Fruit fly (Drosophila melanogaster) S2 (cell line): ENCODE measurements around the gene Naxd.

ENCODE experiments used
- CG8478 ChIP-seq: fragments of >200 bp; optimal IDR thresholded peaks from 2 replicates; lab custom pipeline; 2018
- CTCF ChIP-seq, 2 experiments: fragments of >200 bp; optimal IDR thresholded peaks; 2 replicates each; lab custom pipeline; 2018

Gene Naxd

dm6 chr3L:19073029-19073908 lies 24.2 kb downstream of the Naxd start:
- TF ChIP-seq CTCF (optimal IDR thresholded peaks at IDR 0.05; lab: Kevin White, UChicago): no peak
- no peak for TF ChIP-seq CG8478 (lab: Kevin White, UChicago)

- TF ChIP-seq CTCF (optimal IDR thresholded peaks at IDR 0.05; lab: Kevin White, UChicago): no peak
Observed at dm6 chr3L:19072177-19072603, 25.3 kb downstream of the Naxd start.

DNA sequence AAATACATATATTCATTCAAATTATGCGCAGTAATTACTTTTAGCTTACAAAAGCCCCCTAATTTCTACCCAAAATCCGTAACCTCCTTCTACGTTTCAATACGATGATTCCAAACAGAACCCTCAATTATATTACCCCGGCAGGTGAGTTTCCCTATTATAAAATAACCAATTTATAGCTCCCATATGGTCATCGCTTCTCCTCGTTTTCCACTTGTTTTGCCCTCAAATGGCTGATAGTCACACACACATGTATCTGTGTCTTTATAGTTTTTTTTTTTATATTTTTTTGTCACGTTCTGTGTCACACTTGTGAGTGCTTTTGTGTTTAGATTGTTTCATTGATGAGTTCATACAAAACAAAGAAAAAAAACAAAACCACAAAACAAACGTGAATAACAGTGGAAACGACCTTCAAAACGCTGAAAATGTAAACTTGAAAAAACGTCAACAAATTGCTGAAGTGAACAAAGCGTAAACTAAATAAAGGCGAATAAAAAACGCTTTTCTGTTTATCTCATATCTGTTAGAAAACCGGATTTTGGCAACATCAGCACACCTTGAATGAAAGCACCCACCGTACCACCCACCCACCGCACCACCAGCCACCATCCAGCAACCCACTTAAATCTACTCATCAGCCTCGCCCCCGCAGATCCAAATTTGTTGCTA lies 26.2 kb downstream of the Naxd start:
- TF ChIP-seq CTCF (optimal IDR thresholded peaks at IDR 0.05; lab: Kevin White, UChicago) (no peak), CG8478 (lab: Kevin White, UChicago) (no peak)

dm6 chr3L:19063410-19063752 lies 34.1 kb downstream of the Naxd start:
- TF ChIP-seq CG8478 (lab: Kevin White, UChicago): no peak
- TF ChIP-seq CTCF (optimal IDR thresholded peaks at IDR 0.05; lab: Kevin White, UChicago): no peak

DNA sequence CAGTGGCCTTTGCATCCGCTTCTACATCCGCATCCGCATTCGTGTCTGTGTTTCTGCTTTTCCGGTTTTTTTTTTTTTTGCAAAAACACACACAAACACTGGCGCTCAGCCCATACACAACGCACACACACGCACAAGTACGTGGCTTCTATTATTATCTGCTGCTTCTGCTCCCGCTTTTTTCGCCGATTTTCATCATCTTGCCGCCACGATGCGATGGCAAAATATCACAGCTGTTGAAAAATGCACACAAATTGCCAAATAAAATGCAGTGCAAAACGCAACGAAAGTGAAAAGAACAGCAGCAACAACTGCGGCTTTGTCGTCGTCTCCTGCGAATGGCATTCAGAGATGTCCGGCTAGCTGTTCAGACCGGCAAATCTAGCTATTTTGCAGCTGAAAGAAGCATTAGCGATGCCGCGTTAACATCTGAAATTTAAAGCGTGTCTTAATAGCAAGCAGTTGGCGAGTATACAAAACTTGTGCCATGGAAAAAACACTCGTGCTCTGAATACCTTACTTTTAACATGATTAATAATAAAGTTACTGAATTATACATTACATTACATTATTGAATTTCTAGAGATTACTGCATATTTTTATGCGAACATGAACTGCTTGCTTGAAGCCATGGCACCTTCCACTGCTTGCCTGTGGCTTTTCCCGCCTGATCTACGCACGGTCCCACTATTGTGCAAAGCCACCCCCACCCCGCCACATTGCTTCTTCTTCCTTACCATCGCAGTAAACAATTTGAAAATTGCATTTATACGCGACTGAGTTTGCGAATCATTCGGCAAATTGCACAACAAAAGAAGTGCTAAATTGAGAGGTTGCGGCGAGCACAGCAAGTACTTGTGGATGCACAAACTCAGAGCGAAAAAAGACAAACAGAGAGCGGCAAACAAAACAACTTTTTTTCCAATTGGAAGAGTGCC lies 34.8 kb downstream of the Naxd start, which contains the start of the genes Ugt316A1 and Sfxn2:
TSS of gene Ugt316A1 (minus strand) at position 345 of the 938 bp plus-strand sequence.
TSS of gene Sfxn2 (plus strand) at position 694 of the 938 bp plus-strand sequence.
- peak; percentile 56 to 60 for TF ChIP-seq CTCF (optimal IDR thresholded peaks at IDR 0.05; lab: Kevin White, UChicago)
- no peak for TF ChIP-seq CG8478 (lab: Kevin White, UChicago)

- TF ChIP-seq CG8478 (lab: Kevin White, UChicago) (no peak), CTCF (optimal IDR thresholded peaks at IDR 0.05; lab: Kevin White, UChicago) (no peak)
Observed at dm6 chr3L:19058824-19059223, 38.7 kb downstream of the Naxd start.

- TF ChIP-seq CG8478 (lab: Kevin White, UChicago): no peak
- no peak for TF ChIP-seq CTCF (optimal IDR thresholded peaks at IDR 0.05; lab: Kevin White, UChicago)
Observed at dm6 chr3L:19056857-19057324, 40.6 kb downstream of the Naxd start.

DNA sequence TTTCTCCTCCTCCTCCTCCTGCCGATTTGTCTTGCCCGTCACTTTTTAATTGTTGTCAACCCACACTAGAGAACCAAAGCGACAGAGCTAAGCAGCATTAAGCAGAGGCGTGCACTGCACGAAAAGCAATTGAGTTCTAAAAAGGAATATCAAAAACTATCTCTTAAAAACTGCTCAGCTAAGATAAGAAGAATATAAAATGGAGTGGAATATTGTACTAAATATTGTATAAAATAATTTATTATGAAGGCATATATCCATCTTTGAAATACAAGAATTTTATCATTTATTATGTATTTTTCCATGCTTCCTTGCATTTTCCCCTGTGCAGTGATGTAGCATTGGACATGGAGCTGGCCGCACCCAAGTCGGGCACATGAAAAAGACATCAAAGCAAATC lies 42.4 kb downstream of the Naxd start:
- TF ChIP-seq CG8478 (lab: Kevin White, UChicago): no peak
- no peak for TF ChIP-seq CTCF (optimal IDR thresholded peaks at IDR 0.05; lab: Kevin White, UChicago)

DNA sequence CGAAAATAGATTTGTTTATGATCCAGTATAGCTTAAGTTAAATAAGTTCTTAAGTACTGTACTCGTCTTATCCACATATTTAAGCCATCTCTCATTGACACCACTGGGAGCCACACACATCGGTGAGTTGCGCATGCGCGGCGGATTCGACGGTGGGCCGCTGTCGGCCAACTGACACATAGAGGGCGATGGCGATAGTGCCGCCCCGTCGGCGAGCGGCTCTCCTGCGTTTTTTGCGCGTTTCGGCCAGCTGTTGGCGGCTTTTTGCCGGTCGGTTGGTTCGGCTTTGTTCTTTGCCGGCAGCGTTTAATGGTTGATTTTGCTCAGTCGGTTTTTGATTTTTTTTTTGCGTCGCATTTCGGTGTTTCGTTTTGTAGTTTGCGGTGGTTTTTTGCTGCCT lies 43.2 kb downstream of the Naxd start:
- peak; percentile 33 to 37 for TF ChIP-seq CTCF (optimal IDR thresholded peaks at IDR 0.05; lab: Kevin White, UChicago)
- TF ChIP-seq CG8478 (lab: Kevin White, UChicago): no peak

DNA sequence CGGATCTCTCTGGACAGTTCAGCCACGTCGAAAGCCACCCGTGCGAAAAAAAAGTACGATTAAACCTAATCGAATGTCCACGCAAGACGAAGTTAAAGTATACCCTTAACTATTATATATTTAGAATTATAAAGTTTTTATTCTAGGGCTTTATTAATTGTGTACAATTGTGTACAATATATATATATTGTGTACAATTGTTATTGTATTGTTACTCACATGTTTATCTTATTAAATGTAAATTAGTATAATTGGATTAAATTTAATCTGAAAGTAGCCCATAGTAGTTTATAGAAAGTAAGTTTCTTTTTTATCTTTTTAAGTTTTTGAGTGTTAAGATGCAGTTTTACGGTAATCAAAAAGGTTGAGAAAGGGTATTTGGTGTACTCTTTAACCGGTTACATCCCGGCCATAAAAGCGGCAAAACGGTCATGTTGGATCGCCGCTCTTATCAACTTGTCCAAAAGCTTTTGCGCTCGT lies 44.1 kb downstream of the Naxd start, which contains the start of gene CG43407:
TSS of gene CG43407 (minus strand) at position 51 of the 480 bp plus-strand sequence.
- TF ChIP-seq CTCF (optimal IDR thresholded peaks at IDR 0.05; lab: Kevin White, UChicago) (no peak), CG8478 (lab: Kevin White, UChicago) (no peak)

DNA sequence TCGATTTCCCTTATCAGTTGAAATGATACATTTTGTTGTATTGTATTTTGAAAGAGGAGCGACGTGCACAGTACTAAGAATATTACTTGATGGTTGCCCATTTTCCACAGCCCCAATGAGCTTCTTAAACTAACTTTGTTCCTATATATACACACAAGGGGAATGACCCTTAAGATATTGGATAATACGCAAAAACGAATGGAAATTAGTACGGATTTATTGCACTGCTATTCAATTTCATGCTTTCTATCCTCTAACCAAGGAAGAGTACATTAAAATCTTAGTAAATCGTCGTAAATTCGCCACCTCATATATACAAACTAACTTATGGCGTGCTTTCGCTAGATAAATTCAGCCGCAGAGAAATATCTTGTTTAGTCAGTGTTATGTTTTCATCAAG lies 45.6 kb downstream of the Naxd start, which contains the start of gene Acp76A:
TSS of gene Acp76A (minus strand) at position 101 of the 400 bp plus-strand sequence.
- TF ChIP-seq CTCF (optimal IDR thresholded peaks at IDR 0.05; lab: Kevin White, UChicago): no peak
- no peak for TF ChIP-seq CG8478 (lab: Kevin White, UChicago)

dm6 chr3L:19049669-19050510 lies 47.6 kb downstream of the Naxd start:
- no peak for TF ChIP-seq CTCF (optimal IDR thresholded peaks at IDR 0.05; lab: Kevin White, UChicago)
- TF ChIP-seq CG8478 (lab: Kevin White, UChicago): no peak

DNA sequence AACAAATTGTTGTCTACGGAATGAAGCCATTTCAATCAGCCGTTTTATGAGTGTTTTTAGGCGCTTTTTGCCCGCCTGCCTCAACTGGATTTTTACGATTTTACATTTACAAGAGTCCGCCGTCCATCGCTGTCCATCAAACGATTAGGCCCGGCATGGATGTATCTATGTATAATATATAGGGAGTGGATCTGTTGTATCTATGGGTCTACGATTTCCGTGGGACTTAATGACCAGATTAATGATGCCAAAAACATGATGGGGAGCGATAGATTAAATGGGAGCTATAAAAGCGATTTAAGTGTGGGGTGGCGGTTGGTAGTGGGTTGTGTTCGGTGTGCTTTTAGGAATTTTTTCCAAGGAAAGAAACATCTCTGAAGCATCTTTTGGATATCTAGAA lies 48.7 kb downstream of the Naxd start:
- no peak for TF ChIP-seq CTCF (optimal IDR thresholded peaks at IDR 0.05; lab: Kevin White, UChicago)
